Fruit fly (Drosophila melanogaster) whole organism, wandering third instar larva: ENCODE results near the gene rtet.

Experiments
- Dfd ChIP-seq: fragments of >200 bp; optimal IDR thresholded peaks from 2 replicates; lab custom pipeline; 2017; ENCODE audit warnings: missing biosample characterization, missing genetic modification characterization
- Myc ChIP-seq: fragments of >200 bp; optimal IDR thresholded peaks from 2 replicates; lab custom pipeline; 2017
- OdsH ChIP-seq: fragments of 200-800 bp; sonication (Bioruptor generic); optimal IDR thresholded peaks from 2 replicates; lab custom pipeline; 2016; ENCODE audit warnings: missing biosample characterization, mild to moderate bottlenecking, missing genetic modification characterization
- foxo ChIP-seq, 2 experiments: fragments of 200-800 bp; sonication (Bioruptor generic); optimal IDR thresholded peaks; 2 replicates in 1 of 2; 3 replicates in 1 of 2; lab custom pipeline; 2016 to 2017; ENCODE audit warnings: missing biosample characterization in 2 of 2, missing genetic modification characterization in 2 of 2
- sage ChIP-seq: fragments of 200-800 bp; sonication (Bioruptor generic); optimal IDR thresholded peaks from 2 replicates; lab custom pipeline; 2016; ENCODE audit warnings: missing biosample characterization, mild to moderate bottlenecking, missing genetic modification characterization
- tai ChIP-seq: sonication (Bioruptor generic); optimal IDR thresholded peaks from 2 replicates; lab custom pipeline; 2016; ENCODE audit warnings: missing biosample characterization, missing genetic modification characterization

dm6 chr3R:21078958-21079357 lies 29.3 kb upstream of the rtet start:
- TF ChIP-seq Dfd = no peak
- TF ChIP-seq foxo (GFP tag; optimal IDR thresholded peaks at IDR 0.05; lab: Kevin White, UChicago) = no peak
- no peak for TF ChIP-seq sage (GFP tag; lab: Kevin White, UChicago)
- TF ChIP-seq OdsH (GFP tag; lab: Kevin White, UChicago) = no peak
- no peak for TF ChIP-seq Myc (lab: Kevin White, UChicago)
- TF ChIP-seq tai (GFP tag; lab: Kevin White, UChicago) = no peak
